Fruit fly (Drosophila melanogaster): Measurements from ENCODE around the gene Cpr65Ax2.

Cpr65Ax2 gene

DNA sequence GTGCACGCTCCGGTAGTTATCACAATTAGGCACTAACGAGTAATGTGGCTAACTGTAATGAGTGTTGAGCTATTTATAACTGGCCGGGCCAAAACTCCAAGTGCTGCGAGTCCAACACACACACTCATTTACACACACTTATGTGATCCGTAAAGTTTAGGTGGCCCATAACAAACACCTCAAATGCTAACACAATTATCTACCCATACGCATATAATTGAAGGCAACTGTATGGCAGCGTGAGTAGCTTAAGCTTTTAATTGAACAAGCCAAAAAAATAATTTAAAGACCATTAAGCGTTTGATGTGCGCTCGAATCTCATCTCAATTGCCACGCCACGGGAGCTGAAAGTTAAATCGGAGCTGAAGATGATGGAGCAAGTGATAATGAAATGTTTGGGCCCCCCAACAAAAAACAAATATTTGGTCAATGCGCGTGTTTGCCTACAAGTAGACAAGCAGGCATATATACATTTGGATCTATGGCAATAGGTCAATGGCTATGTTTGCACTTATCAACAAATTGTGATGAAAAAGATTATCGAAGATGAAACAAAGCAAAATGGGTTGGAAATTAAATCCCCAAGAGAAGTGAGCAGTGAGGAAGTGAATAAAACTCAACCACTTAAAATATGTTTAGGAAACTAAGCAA lies 10.6 kb downstream of the Cpr65Ax2 start, which contains the start of gene Cpr65Av (continued):
- TF ChIP-seq CG12942 (GFP tag; optimal IDR thresholded peaks at IDR 0.05) (no peak), zen (tag; optimal IDR thresholded peaks at IDR 0.05) (no peak), slp2 (GFP tag; optimal IDR thresholded peaks at IDR 0.05) (no peak), CG9876 (GFP tag; optimal IDR thresholded peaks at IDR 0.05) (no peak), sob (GFP tag; IDR thresholded peaks at IDR 0.05) (no peak), Hsf (GFP tag; optimal IDR thresholded peaks at IDR 0.05) (no peak), pnt (GFP tag; optimal IDR thresholded peaks at IDR 0.05) (no peak), al (GFP tag; IDR thresholded peaks at IDR 0.05) (no peak), CG34422 (GFP tag; IDR thresholded peaks at IDR 0.05) (no peak), CG9215 (GFP tag; IDR thresholded peaks at IDR 0.05) (no peak), CG11723 (GFP tag; optimal IDR thresholded peaks at IDR 0.05) (no peak), crol (GFP tag; IDR thresholded peaks at IDR 0.05) (no peak), bsh (GFP tag; optimal IDR thresholded peaks at IDR 0.05) (no peak), CG10431 (GFP tag; optimal IDR thresholded peaks at IDR 0.05) (no peak), CG30431 (GFP tag; optimal IDR thresholded peaks at IDR 0.05) (no peak), CG9609 (GFP tag; optimal IDR thresholded peaks at IDR 0.05) (no peak), danr (GFP tag; IDR thresholded peaks at IDR 0.05) (no peak), CG6791 (GFP tag; IDR thresholded peaks at IDR 0.05; ENCODE audit: partially characterized antibody) (no peak), CG10654 (GFP tag; optimal IDR thresholded peaks at IDR 0.05) (no peak), ttk (GFP tag; IDR thresholded peaks at IDR 0.05) (no peak), Dbx (GFP tag; IDR thresholded peaks at IDR 0.05) (no peak), Ada2b (GFP tag; IDR thresholded peaks at IDR 0.05) (no peak), gt (GFP tag; IDR thresholded peaks at IDR 0.05) (no peak), ab (GFP tag; optimal IDR thresholded peaks at IDR 0.05) (no peak), CG31388 (GFP tag; optimal IDR thresholded peaks at IDR 0.05) (no peak), onecut (GFP tag; IDR thresholded peaks at IDR 0.05) (0 out of 2 replicates have a peak, but pooled peaks have one; percentile 20), az2 (GFP tag; optimal IDR thresholded peaks at IDR 0.05) (no peak), CG11247 (GFP tag; IDR thresholded peaks at IDR 0.05) (no peak), dysf (GFP tag; IDR thresholded peaks at IDR 0.05) (no peak), CG15269 (tag; optimal IDR thresholded peaks at IDR 0.05) (peak; percentile 10), twi (tag; optimal IDR thresholded peaks at IDR 0.05) (no peak), CG13123 (GFP tag; optimal IDR thresholded peaks at IDR 0.05) (no peak), CG11695 (GFP tag; IDR thresholded peaks at IDR 0.05) (no peak), zf30C (GFP tag; optimal IDR thresholded peaks at IDR 0.05) (no peak), CG3065 (GFP tag; optimal IDR thresholded peaks at IDR 0.05) (no peak), gsb-n (tag; optimal IDR thresholded peaks at IDR 0.05) (no peak), CG17385 (GFP tag; optimal IDR thresholded peaks at IDR 0.05) (peak; percentile 2), H15 (GFP tag; IDR thresholded peaks at IDR 0.05) (no peak), pan (optimal IDR thresholded peaks at IDR 0.05) (no peak), pan (GFP tag; optimal IDR thresholded peaks at IDR 0.05 in 1 of 2, IDR thresholded peaks at IDR 0.05 in 1 of 2) (no peak), prd (optimal IDR thresholded peaks at IDR 0.05) (no peak), prd (GFP tag; IDR thresholded peaks at IDR 0.05) (no peak), CG10321 (GFP tag; IDR thresholded peaks at IDR 0.05) (no peak), mirr (GFP tag; optimal IDR thresholded peaks at IDR 0.05) (peak; percentile 28), CG6683 (GFP tag; optimal IDR thresholded peaks at IDR 0.05) (no peak), CG8388 (GFP tag; optimal IDR thresholded peaks at IDR 0.05) (no peak), btn (GFP tag; optimal IDR thresholded peaks at IDR 0.05) (no peak), CG10147 (GFP tag; optimal IDR thresholded peaks at IDR 0.05) (no peak), CG31365 (tag; optimal IDR thresholded peaks at IDR 0.05) (no peak), ac (GFP tag; optimal IDR thresholded peaks at IDR 0.05) (no peak), CG4424 (GFP tag; optimal IDR thresholded peaks at IDR 0.05) (no peak), ranshi (GFP tag; IDR thresholded peaks at IDR 0.05) (no peak), eve (GFP tag; optimal IDR thresholded peaks at IDR 0.05) (peak in 1 of 2 experiments; percentile 21)
